Worm (Caenorhabditis elegans) whole organism, L1 larva: ENCODE data around the gene zip-1.

ENCODE experiments used
- C04F5.9 ChIP-seq: sonication (generic microtip); optimal IDR thresholded peaks from 2 replicates; lab custom pipeline; 2016; ENCODE audit warnings: missing genetic modification characterization, missing compliant biosample characterization
- C16A3.4 ChIP-seq: fragments of 150-350 bp; optimal IDR thresholded peaks from 2 replicates; lab custom pipeline; 2014; ENCODE audit warnings: missing biosample characterization, missing genetic modification characterization
- Y116A8C.19 ChIP-seq: sonication (generic microtip); optimal IDR thresholded peaks from 2 replicates; lab custom pipeline; 2016; ENCODE audit warnings: missing compliant biosample characterization, missing genetic modification characterization, borderline replicate concordance
- alr-1 ChIP-seq: fragments of 200-800 bp; sonication (Bioruptor generic); optimal IDR thresholded peaks from 2 replicates; lab custom pipeline; 2018; ENCODE audit warnings: borderline replicate concordance, mild to moderate bottlenecking, missing genetic modification characterization, missing compliant biosample characterization
- blmp-1 ChIP-seq: fragments of 150-350 bp; optimal IDR thresholded peaks from 2 replicates; lab custom pipeline; 2014; ENCODE audit warnings: missing biosample characterization, missing genetic modification characterization
- ceh-8 ChIP-seq: fragments of 200-800 bp; sonication (Bioruptor generic); optimal IDR thresholded peaks from 2 replicates; lab custom pipeline; 2018; ENCODE audit warnings: mild to moderate bottlenecking, missing genetic modification characterization, moderate library complexity, missing compliant biosample characterization
- ces-1 ChIP-seq: fragments of 150-350 bp; optimal IDR thresholded peaks from 2 replicates; lab custom pipeline; 2014; ENCODE audit warnings: missing biosample characterization, missing genetic modification reagents, missing genetic modification characterization
- efl-1 ChIP-seq, 4 experiments: fragments of 150-350 bp; optimal IDR thresholded peaks in 3 of 4; peaks in 1 of 4; 1 replicate in 1 of 4; 2 replicates in 3 of 4; lab custom pipeline; 2014; ENCODE audit warnings: missing biosample characterization in 2 of 4, missing genetic modification characterization in 2 of 4, missing genetic modification reagents in 2 of 4
- egl-13 ChIP-seq: sonication (generic microtip); optimal IDR thresholded peaks from 2 replicates; lab custom pipeline; 2016; ENCODE audit warnings: missing genotype, missing genetic modification reagents, missing genetic modification characterization, missing compliant biosample characterization
- egl-27 ChIP-seq, 2 experiments: fragments of 150-350 bp in 1 of 2; sonication (generic microtip); optimal IDR thresholded peaks; 3 replicates each; lab custom pipeline; 2017 to 2018; ENCODE audit warnings: missing biosample characterization in 2 of 2, missing genetic modification characterization in 2 of 2, missing genetic modification reagents in 2 of 2
- ets-5 ChIP-seq: fragments of 200-800 bp; sonication (Bioruptor generic); IDR thresholded peaks from 2 replicates; pipeline ENCODE4 v1.3.6; 2022; ENCODE audit warnings: missing genetic modification characterization, missing compliant biosample characterization
- fkh-8 ChIP-seq: sonication (generic microtip); optimal IDR thresholded peaks from 2 replicates; lab custom pipeline; 2016; ENCODE audit warnings: mild to moderate bottlenecking, missing genetic modification characterization, missing compliant biosample characterization
- fos-1 ChIP-seq: fragments of 150-350 bp; optimal IDR thresholded peaks from 2 replicates; lab custom pipeline; 2014; ENCODE audit warnings: missing biosample characterization, missing genetic modification characterization
- hlh-4 ChIP-seq: sonication (generic microtip); optimal IDR thresholded peaks from 2 replicates; lab custom pipeline; 2016; ENCODE audit warnings: mild to moderate bottlenecking, missing genetic modification characterization, missing compliant biosample characterization
- lin-14 ChIP-seq: fragments of 200-800 bp; sonication (Bioruptor generic); optimal IDR thresholded peaks from 2 replicates; lab custom pipeline; 2018; ENCODE audit warnings: mild to moderate bottlenecking, missing genetic modification characterization, moderate library complexity, missing compliant biosample characterization
- lin-15B ChIP-seq: fragments of 150-350 bp; sonication (generic microtip); optimal IDR thresholded peaks from 3 replicates; lab custom pipeline; 2014; ENCODE audit warnings: missing biosample characterization, missing genetic modification characterization
- lin-35 ChIP-seq, 2 experiments: fragments of 150-350 bp; optimal IDR thresholded peaks; 2 replicates each; lab custom pipeline; 2014; ENCODE audit warnings: missing biosample characterization in 2 of 2, missing genetic modification characterization in 2 of 2, missing genetic modification reagents in 2 of 2
- mdl-1 ChIP-seq, 2 experiments: fragments of 150-350 bp; optimal IDR thresholded peaks; 2 replicates each; lab custom pipeline; 2014 to 2017; ENCODE audit warnings: missing biosample characterization in 2 of 2, missing genetic modification characterization in 2 of 2, inconsistent platforms in 1 of 2
- mef-2 ChIP-seq: fragments of 150-350 bp; optimal IDR thresholded peaks from 2 replicates; lab custom pipeline; 2014; ENCODE audit warnings: missing biosample characterization, missing genetic modification characterization
- mep-1 ChIP-seq: fragments of 150-350 bp; optimal IDR thresholded peaks from 2 replicates; lab custom pipeline; 2014; ENCODE audit warnings: missing biosample characterization, missing genetic modification characterization
- nhr-12 ChIP-seq: sonication (generic microtip); optimal IDR thresholded peaks from 2 replicates; lab custom pipeline; 2017; ENCODE audit warnings: missing biosample characterization, missing genetic modification characterization
- nhr-237 ChIP-seq: fragments of 150-350 bp; optimal IDR thresholded peaks from 2 replicates; lab custom pipeline; 2014; ENCODE audit warnings: missing biosample characterization, missing genetic modification characterization
- nhr-47 ChIP-seq: sonication (generic microtip); optimal IDR thresholded peaks from 2 replicates; lab custom pipeline; 2016; ENCODE audit warnings: mild to moderate bottlenecking, missing genetic modification characterization, moderate library complexity, missing compliant biosample characterization
- nhr-71 ChIP-seq: sonication (generic microtip); optimal IDR thresholded peaks from 2 replicates; lab custom pipeline; 2016; ENCODE audit warnings: mild to moderate bottlenecking, missing genetic modification characterization, moderate library complexity, missing compliant biosample characterization
- nhr-76 ChIP-seq: sonication (generic microtip); optimal IDR thresholded peaks from 2 replicates; lab custom pipeline; 2017; ENCODE audit warnings: missing biosample characterization, missing genetic modification characterization
- nhr-77 ChIP-seq: fragments of 150-350 bp; optimal IDR thresholded peaks from 2 replicates; lab custom pipeline; 2014; ENCODE audit warnings: missing biosample characterization, missing genetic modification characterization
- nhr-90 ChIP-seq: sonication (generic microtip); optimal IDR thresholded peaks from 2 replicates; lab custom pipeline; 2016; ENCODE audit warnings: mild to moderate bottlenecking, missing genetic modification characterization, missing compliant biosample characterization; ENCODE audit not compliant: poor library complexity
- pax-3 ChIP-seq: fragments of 200-800 bp; sonication (Bioruptor generic); optimal IDR thresholded peaks from 2 replicates; lab custom pipeline; 2018; ENCODE audit warnings: mild to moderate bottlenecking, missing genetic modification characterization, moderate library complexity, missing compliant biosample characterization
- pqm-1 ChIP-seq: sonication (generic microtip); optimal IDR thresholded peaks from 3 replicates; lab custom pipeline; 2017; ENCODE audit warnings: missing biosample characterization, missing genetic modification characterization
- skn-1 ChIP-seq: fragments of 150-350 bp; optimal IDR thresholded peaks from 2 replicates; lab custom pipeline; 2014; ENCODE audit warnings: missing biosample characterization, missing genetic modification characterization
- sptf-1 ChIP-seq: fragments of 150-350 bp; optimal IDR thresholded peaks from 2 replicates; lab custom pipeline; 2014; ENCODE audit warnings: missing biosample characterization, missing genetic modification characterization
- sup-37 ChIP-seq: fragments of 200-800 bp; sonication (Bioruptor generic); optimal IDR thresholded peaks from 2 replicates; lab custom pipeline; 2018; ENCODE audit warnings: mild to moderate bottlenecking, missing genetic modification characterization, missing compliant biosample characterization
- swsn-7 ChIP-seq: sonication (generic microtip); optimal IDR thresholded peaks from 2 replicates; lab custom pipeline; 2016; ENCODE audit warnings: missing genetic modification characterization, missing compliant biosample characterization
- tlp-1 ChIP-seq: fragments of 150-350 bp; optimal IDR thresholded peaks from 2 replicates; lab custom pipeline; 2014; ENCODE audit warnings: missing biosample characterization, missing genetic modification characterization
- unc-130 ChIP-seq: fragments of 150-350 bp; optimal IDR thresholded peaks from 2 replicates; lab custom pipeline; 2017; ENCODE audit warnings: missing biosample characterization, missing genetic modification characterization, inconsistent platforms
- unc-30 ChIP-seq: sonication (generic microtip); optimal IDR thresholded peaks from 2 replicates; lab custom pipeline; 2017; ENCODE audit warnings: missing biosample characterization, missing genetic modification characterization
- unc-98 ChIP-seq: fragments of 200-800 bp; sonication (Bioruptor generic); IDR thresholded peaks from 2 replicates; pipeline ENCODE4 v1.3.6; 2022; ENCODE audit warnings: missing genetic modification characterization, missing compliant biosample characterization
- vab-15 ChIP-seq: sonication (generic microtip); optimal IDR thresholded peaks from 2 replicates; lab custom pipeline; 2017; ENCODE audit warnings: missing genotype, mild to moderate bottlenecking, missing genetic modification characterization, missing compliant biosample characterization
- xbp-1 ChIP-seq: sonication (generic microtip); optimal IDR thresholded peaks from 2 replicates; lab custom pipeline; 2016; ENCODE audit warnings: missing genetic modification characterization, missing compliant biosample characterization
- zip-4 ChIP-seq: fragments of 200-800 bp; sonication (Bioruptor generic); optimal IDR thresholded peaks from 2 replicates; lab custom pipeline; 2018; ENCODE audit warnings: mild to moderate bottlenecking, missing genetic modification characterization, moderate library complexity, missing compliant biosample characterization
- ztf-11 ChIP-seq, 2 experiments: sonication (generic microtip); optimal IDR thresholded peaks; 2 replicates each; lab custom pipeline; 2016 to 2017; ENCODE audit warnings: missing genetic modification characterization in 2 of 2, missing biosample characterization in 1 of 2, missing compliant biosample characterization in 1 of 2

zip-1 gene

DNA sequence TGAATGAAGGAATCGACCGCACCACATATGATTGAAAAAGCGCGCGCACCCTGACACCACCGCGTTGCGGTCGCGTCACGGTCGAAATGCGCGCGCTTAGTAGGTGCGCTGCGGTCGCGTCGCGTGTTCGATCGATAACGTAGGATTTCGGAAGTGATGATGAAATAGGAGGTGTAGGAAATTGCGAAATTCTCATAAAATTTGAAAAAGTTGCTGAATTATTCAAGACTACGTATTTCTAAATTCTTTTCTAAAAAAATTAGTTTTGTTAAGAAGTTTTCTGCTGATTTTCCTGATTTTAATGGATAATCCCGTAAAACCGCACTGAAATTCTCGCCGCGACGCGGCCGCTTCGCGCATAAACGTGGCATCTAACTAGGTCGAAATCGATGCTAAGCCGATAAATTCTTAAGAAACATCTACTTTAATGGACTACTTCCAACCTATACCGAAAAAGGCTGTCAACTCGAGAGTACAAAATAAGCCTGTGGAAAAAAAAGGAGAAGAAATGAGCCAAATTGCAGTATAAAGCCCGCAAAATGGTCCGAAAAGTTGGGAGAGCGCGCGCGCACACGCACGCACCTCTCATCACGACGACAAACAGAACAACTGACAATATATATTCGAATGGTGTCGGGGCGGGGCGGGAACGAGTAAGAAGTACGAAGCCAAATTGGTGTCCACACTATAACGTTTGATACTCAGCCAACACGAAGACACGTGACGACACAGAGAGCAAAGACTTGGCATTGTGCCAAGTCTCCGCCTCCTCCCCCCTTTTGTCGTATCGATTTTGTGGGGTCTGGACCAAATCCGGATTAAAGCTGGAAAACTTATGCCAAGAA lies 35.1 kb downstream of the zip-1 start, which contains the start of gene his-72 (continued):
- TF ChIP-seq ceh-8 (no peak), C16A3.4 (tag; lab: Kevin White, UChicago) (no peak), nhr-47 (peak; percentile 66), mep-1 (tag; lab: Kevin White, UChicago) (peak; percentile 40), ces-1 (GFP tag; lab: Kevin White, UChicago) (no peak), unc-130 (tag; lab: Kevin White, UChicago) (peak; percentile 23), efl-1 (optimal IDR thresholded peaks at IDR 0.05; lab: Kevin White, UChicago) (peak; percentile 43 to 56), efl-1 (GFP tag; optimal IDR thresholded peaks at IDR 0.05 in 1 of 2; lab: Kevin White, UChicago) (peak; percentile 54 to 89), nhr-90 (peak; percentile 29), pqm-1 (tag; lab: Kevin White, UChicago) (no peak), ets-5 (GFP tag; lab: Robert Waterston, UW) (no peak), lin-15B (tag; lab: Kevin White, UChicago) (no peak), alr-1 (tag; lab: Kevin White, UChicago) (no peak), xbp-1 (peak; percentile 29), skn-1 (tag; lab: Kevin White, UChicago) (no peak), swsn-7 (tag; lab: Kevin White, UChicago) (peak; percentile 40), egl-13 (tag; lab: Kevin White, UChicago) (peak; percentile 25), lin-35 (GFP tag; optimal IDR thresholded peaks at IDR 0.05; lab: Kevin White, UChicago) (peak; percentile 46 to 63), sptf-1 (tag; lab: Kevin White, UChicago) (no peak), egl-27 (tag; optimal IDR thresholded peaks at IDR 0.05; lab: Kevin White, UChicago) (no peak), Y116A8C.19 (tag; lab: Kevin White, UChicago) (no peak), mdl-1 (tag; optimal IDR thresholded peaks at IDR 0.05; lab: Kevin White, UChicago) (peak; percentile 42 to 47), ztf-11 (tag; optimal IDR thresholded peaks at IDR 0.05; lab: Kevin White, UChicago) (peak in 1 of 2 experiments; percentile 60), nhr-237 (no peak), lin-14 (GFP tag; lab: Kevin White, UChicago) (peak; percentile 85), sup-37 (GFP tag; lab: Kevin White, UChicago) (no peak), fkh-8 (tag; lab: Kevin White, UChicago) (peak; percentile 68), zip-4 (GFP tag; lab: Kevin White, UChicago) (peak; percentile 7), hlh-4 (tag; lab: Kevin White, UChicago) (no peak), nhr-76 (tag; lab: Kevin White, UChicago) (no peak), pax-3 (tag; lab: Kevin White, UChicago) (peak; percentile 46), mef-2 (no peak), unc-98 (GFP tag; lab: Robert Waterston, UW) (no peak), C04F5.9 (no peak), vab-15 (tag; lab: Kevin White, UChicago) (peak; percentile 56), fos-1 (tag; lab: Kevin White, UChicago) (no peak), unc-30 (tag; lab: Kevin White, UChicago) (no peak), nhr-12 (tag; lab: Kevin White, UChicago) (no peak), blmp-1 (tag; lab: Kevin White, UChicago) (no peak), nhr-71 (tag; lab: Kevin White, UChicago) (peak; percentile 71), tlp-1 (no peak), nhr-77 (tag; lab: Kevin White, UChicago) (no peak)
